Worm (Caenorhabditis elegans): ENCODE data around the gene Y14H12A.1.

Y14H12A.1 gene

ce11 chrII:3960276-3960675 lies 32.7 kb upstream of the Y14H12A.1 start (continued):
- TF ChIP-seq lin-13 (GFP tag; optimal IDR thresholded peaks at IDR 0.05) = peak; percentile 50

- peak; percentile 32 for TF ChIP-seq C34F6.9 (tag; optimal IDR thresholded peaks at IDR 0.05)
- peak in 1 of 2 experiments; percentile 33 for TF ChIP-seq lsy-2 (tag; optimal IDR thresholded peaks at IDR 0.05)
- TF ChIP-seq nhr-11 (tag; optimal IDR thresholded peaks at IDR 0.05) = no peak
- TF ChIP-seq Y55F3AM.14 (GFP tag; optimal IDR thresholded peaks at IDR 0.05) = peak; percentile 21
Measured at ce11 chrII:3961256-3961655, 31.7 kb upstream of the Y14H12A.1 start.

ce11 chrII:3964302-3964885 lies 28.6 kb upstream of the Y14H12A.1 start:
- TF ChIP-seq snpc-4 (tag; optimal IDR thresholded peaks at IDR 0.05) (no peak), nhr-6 (tag; optimal IDR thresholded peaks at IDR 0.05) (no peak), R02D3.7 (tag; optimal IDR thresholded peaks at IDR 0.05) (no peak), lsy-2 (tag; optimal IDR thresholded peaks at IDR 0.05) (no peak), mdl-1 (tag; optimal IDR thresholded peaks at IDR 0.05) (no peak), C34F6.9 (tag; optimal IDR thresholded peaks at IDR 0.05) (no peak), lin-13 (GFP tag; optimal IDR thresholded peaks at IDR 0.05) (no peak), elt-1 (tag; optimal IDR thresholded peaks at IDR 0.05) (no peak), unc-55 (GFP tag; optimal IDR thresholded peaks at IDR 0.05) (no peak), ama-1 (optimal IDR thresholded peaks at IDR 0.05) (no peak), nhr-12 (tag; optimal IDR thresholded peaks at IDR 0.05) (no peak), nhr-23 (tag; optimal IDR thresholded peaks at IDR 0.05) (no peak), ztf-1 (GFP tag; conservative IDR thresholded peaks at IDR 0.05) (no peak), sma-9 (GFP tag; optimal IDR thresholded peaks at IDR 0.05) (no peak), sma-9 (tag; optimal IDR thresholded peaks at IDR 0.05) (no peak), unc-62 (GFP tag; optimal IDR thresholded peaks at IDR 0.05) (no peak), nhr-237 (tag; optimal IDR thresholded peaks at IDR 0.05) (no peak), gmeb-1 (tag; optimal IDR thresholded peaks at IDR 0.05) (no peak), egl-27 (tag; optimal IDR thresholded peaks at IDR 0.05) (no peak), ztf-11 (tag; optimal IDR thresholded peaks at IDR 0.05) (no peak)

ce11 chrII:3965665-3966416 lies 27.2 kb upstream of the Y14H12A.1 start:
- TF ChIP-seq sma-3 (GFP tag; optimal IDR thresholded peaks at IDR 0.05) (no peak), C34F6.9 (tag; optimal IDR thresholded peaks at IDR 0.05) (no peak), skn-1 (tag; optimal IDR thresholded peaks at IDR 0.05) (no peak), crh-2 (tag; optimal IDR thresholded peaks at IDR 0.05) (no peak), gmeb-1 (tag; optimal IDR thresholded peaks at IDR 0.05) (no peak), unc-39 (tag; optimal IDR thresholded peaks at IDR 0.05) (no peak), sma-9 (GFP tag; optimal IDR thresholded peaks at IDR 0.05) (no peak), sma-9 (tag; optimal IDR thresholded peaks at IDR 0.05) (no peak), nhr-11 (tag; optimal IDR thresholded peaks at IDR 0.05) (no peak), sem-4 (tag; optimal IDR thresholded peaks at IDR 0.05) (no peak), elt-1 (tag; optimal IDR thresholded peaks at IDR 0.05) (no peak), unc-55 (GFP tag; optimal IDR thresholded peaks at IDR 0.05) (no peak)

ce11 chrII:3967061-3967460 lies 25.9 kb upstream of the Y14H12A.1 start:
- TF ChIP-seq nhr-129 (tag; optimal IDR thresholded peaks at IDR 0.05) = no peak
- no peak for TF ChIP-seq skn-1 (tag; optimal IDR thresholded peaks at IDR 0.05)
- TF ChIP-seq ztf-11 (tag; optimal IDR thresholded peaks at IDR 0.05) = no peak
- no peak for TF ChIP-seq aly-2 (tag; optimal IDR thresholded peaks at IDR 0.05)
- no peak for TF ChIP-seq peb-1 (tag; optimal IDR thresholded peaks at IDR 0.05)
- TF ChIP-seq blmp-1 (tag; optimal IDR thresholded peaks at IDR 0.05; ENCODE audit: insufficient read depth) = no peak
- TF ChIP-seq nhr-11 (tag; optimal IDR thresholded peaks at IDR 0.05) = no peak
- TF ChIP-seq nhr-21 (tag; optimal IDR thresholded peaks at IDR 0.05) = no peak

ce11 chrII:3968070-3968469 lies 24.9 kb upstream of the Y14H12A.1 start:
- no peak for TF ChIP-seq nhr-25 (tag; optimal IDR thresholded peaks at IDR 0.05)
- TF ChIP-seq nhr-77 (tag; optimal IDR thresholded peaks at IDR 0.05) = no peak
- TF ChIP-seq nhr-10 (tag; optimal IDR thresholded peaks at IDR 0.05) = no peak
- no peak for TF ChIP-seq unc-62 (GFP tag; optimal IDR thresholded peaks at IDR 0.05)
- no peak for TF ChIP-seq nhr-6 (tag; optimal IDR thresholded peaks at IDR 0.05)
- TF ChIP-seq aly-2 (tag; optimal IDR thresholded peaks at IDR 0.05) = no peak
- TF ChIP-seq gmeb-1 (tag; optimal IDR thresholded peaks at IDR 0.05) = no peak
- TF ChIP-seq peb-1 (tag; optimal IDR thresholded peaks at IDR 0.05) = no peak
- no peak for TF ChIP-seq mbf-1 (tag; optimal IDR thresholded peaks at IDR 0.05)
- TF ChIP-seq elt-3 (tag; optimal IDR thresholded peaks at IDR 0.05) = no peak
- no peak for TF ChIP-seq lin-39 (tag; optimal IDR thresholded peaks at IDR 0.05)

Data from whole organism, L2 larva.